Worm (Caenorhabditis elegans) whole organism, L4 larva: ENCODE data around the gene C09H10.9.
A peak's percentile ranks its signal among the peaks of the same experiment; 100 is the strongest.

ENCODE experiments used
- D1046.2 ChIP-seq: fragments of 200-800 bp; sonication (Bioruptor generic); IDR thresholded peaks from 2 replicates; pipeline ENCODE4 v1.3.6; 2022; ENCODE audit warnings: missing genetic modification characterization, missing compliant biosample characterization
- F10B5.3 ChIP-seq: sonication (generic microtip); optimal IDR thresholded peaks from 2 replicates; lab custom pipeline; 2016; ENCODE audit warnings: mild to moderate bottlenecking, missing genetic modification characterization, missing compliant biosample characterization
- F26F4.8 ChIP-seq: fragments of 200-800 bp; sonication (Bioruptor generic); conservative IDR thresholded peaks from 2 replicates; pipeline ENCODE4 v1.3.6; 2022; ENCODE audit warnings: missing genetic modification characterization, missing compliant biosample characterization
- F44E2.7 ChIP-seq: fragments of 200-800 bp; sonication (Bioruptor generic); IDR thresholded peaks from 2 replicates; pipeline ENCODE4 v2.1.2; 2022; ENCODE audit warnings: missing genetic modification characterization, missing compliant biosample characterization
- F49E8.2 ChIP-seq: sonication (generic microtip); optimal IDR thresholded peaks from 2 replicates; lab custom pipeline; 2016; ENCODE audit warnings: missing compliant biosample characterization, mild to moderate bottlenecking, missing genetic modification characterization, borderline replicate concordance
- T20F7.1 ChIP-seq: fragments of 200-800 bp; sonication (Bioruptor generic); optimal IDR thresholded peaks from 2 replicates; lab custom pipeline; 2018; ENCODE audit warnings: mild to moderate bottlenecking, missing genetic modification characterization, missing compliant biosample characterization
- T26A8.4 ChIP-seq: fragments of 200-800 bp; sonication (Bioruptor generic); IDR thresholded peaks from 2 replicates; pipeline ENCODE4 v1.3.6; 2022; ENCODE audit warnings: missing genetic modification characterization, missing compliant biosample characterization
- aha-1 ChIP-seq: fragments of 150-350 bp; peaks from one replicate; lab custom pipeline; 2014; ENCODE audit warnings: missing biosample characterization, missing genetic modification characterization
- ceh-20 ChIP-seq: fragments of 200-800 bp; sonication (Bioruptor generic); IDR thresholded peaks from 2 replicates; pipeline ENCODE4 v1.3.6; 2022; ENCODE audit warnings: missing genetic modification reagents, missing genetic modification characterization, missing compliant biosample characterization
- ceh-32 ChIP-seq: sonication (generic microtip); optimal IDR thresholded peaks from 2 replicates; lab custom pipeline; 2016; ENCODE audit warnings: mild to moderate bottlenecking, missing genetic modification characterization, missing compliant biosample characterization; ENCODE audit not compliant: poor library complexity
- ceh-44 ChIP-seq: fragments of 200-800 bp; sonication (Bioruptor generic); IDR thresholded peaks from 2 replicates; pipeline ENCODE4 v1.3.6; 2022; ENCODE audit warnings: missing genetic modification reagents, missing genetic modification characterization, missing compliant biosample characterization
- ceh-62 ChIP-seq: sonication (generic microtip); optimal IDR thresholded peaks from 2 replicates; lab custom pipeline; 2017; ENCODE audit warnings: missing biosample characterization, missing genetic modification characterization
- ctbp-1 ChIP-seq: fragments of 200-800 bp; sonication (Bioruptor generic); IDR thresholded peaks from 2 replicates; pipeline ENCODE4 v1.3.6; 2022; ENCODE audit warnings: missing genetic modification reagents, missing genetic modification characterization, missing compliant biosample characterization
- daf-12 ChIP-seq: fragments of 150-350 bp; optimal IDR thresholded peaks from 2 replicates; lab custom pipeline; 2014; ENCODE audit warnings: missing biosample characterization, missing genetic modification reagents, missing genetic modification characterization
- daf-16 ChIP-seq, 3 experiments: sonication (generic microtip); optimal IDR thresholded peaks; 2 replicates each; lab custom pipeline; 2016 to 2017; ENCODE audit warnings: missing genetic modification characterization in 3 of 3, missing genetic modification reagents in 3 of 3, mild to moderate bottlenecking in 2 of 3, missing compliant biosample characterization in 2 of 3, missing biosample characterization in 1 of 3, moderate library complexity in 1 of 3
- daf-8 ChIP-seq: fragments of 200-800 bp; sonication (Bioruptor generic); IDR thresholded peaks from 2 replicates; pipeline ENCODE4 v1.3.6; 2022; ENCODE audit warnings: missing genetic modification characterization, missing compliant biosample characterization
- dmd-6 ChIP-seq: fragments of 200-800 bp; sonication (Bioruptor generic); IDR thresholded peaks from 2 replicates; pipeline ENCODE4 v1.3.6; 2022; ENCODE audit warnings: missing genetic modification reagents, missing genetic modification characterization, missing compliant biosample characterization
- dpl-1 ChIP-seq: fragments of 150-350 bp; optimal IDR thresholded peaks from 2 replicates; lab custom pipeline; 2014; ENCODE audit warnings: missing biosample characterization, missing genetic modification reagents, missing genetic modification characterization
- fos-1 ChIP-seq: fragments of 150-350 bp; optimal IDR thresholded peaks from 2 replicates; lab custom pipeline; 2014; ENCODE audit warnings: missing biosample characterization, missing genetic modification characterization
- gei-8 ChIP-seq: fragments of 200-800 bp; sonication (Bioruptor generic); optimal IDR thresholded peaks from 2 replicates; lab custom pipeline; 2018; ENCODE audit warnings: mild to moderate bottlenecking, missing genetic modification characterization, missing compliant biosample characterization
- hlh-30 ChIP-seq: sonication (generic microtip); optimal IDR thresholded peaks from 2 replicates; lab custom pipeline; 2017; ENCODE audit warnings: antibody characterized with exemption, mild to moderate bottlenecking, missing genetic modification characterization, missing compliant biosample characterization; ENCODE audit not compliant: insufficient read depth
- jun-1 ChIP-seq: fragments of 150-350 bp; optimal IDR thresholded peaks from 2 replicates; lab custom pipeline; 2014; ENCODE audit warnings: missing biosample characterization, missing genetic modification reagents, missing genetic modification characterization
- lin-1 ChIP-seq: fragments of 200-800 bp; sonication (Bioruptor generic); IDR thresholded peaks from 2 replicates; pipeline ENCODE4 v1.3.6; 2022; ENCODE audit warnings: missing genetic modification reagents, missing genetic modification characterization, missing compliant biosample characterization
- lin-13 ChIP-seq: fragments of 150-350 bp; optimal IDR thresholded peaks from 2 replicates; lab custom pipeline; 2014; ENCODE audit warnings: missing biosample characterization, missing genetic modification reagents, missing genetic modification characterization
- lin-29 ChIP-seq: fragments of 200-800 bp; sonication (Bioruptor generic); IDR thresholded peaks from 2 replicates; pipeline ENCODE4 v1.3.6; 2022; ENCODE audit warnings: missing genetic modification reagents, missing genetic modification characterization, missing compliant biosample characterization
- lin-38 ChIP-seq: fragments of 200-800 bp; sonication (Bioruptor generic); IDR thresholded peaks from 2 replicates; pipeline ENCODE4 v1.3.6; 2022; ENCODE audit warnings: missing genetic modification reagents, missing genetic modification characterization, missing compliant biosample characterization
- madf-5 ChIP-seq, 2 experiments: fragments of 200-800 bp; sonication (Bioruptor generic); IDR thresholded peaks; 2 replicates each; pipeline ENCODE4 v1.3.6; 2022; ENCODE audit warnings: missing compliant biosample characterization in 2 of 2, missing genetic modification characterization in 2 of 2
- madf-9 ChIP-seq: fragments of 200-800 bp; sonication (Bioruptor generic); conservative IDR thresholded peaks from 2 replicates; pipeline ENCODE4 v1.3.6; 2022; ENCODE audit warnings: missing genetic modification reagents, missing genetic modification characterization, missing compliant biosample characterization
- mdl-1 ChIP-seq, 2 experiments: fragments of 150-350 bp in 1 of 2; sonication (generic microtip) in 1 of 2; optimal IDR thresholded peaks; 2 replicates each; lab custom pipeline; 2014 to 2017; ENCODE audit warnings: missing biosample characterization in 2 of 2, missing genetic modification characterization in 2 of 2
- mdt-29 ChIP-seq: fragments of 200-800 bp; sonication (Bioruptor generic); IDR thresholded peaks from 2 replicates; pipeline ENCODE4 v1.3.6; 2022; ENCODE audit warnings: missing genetic modification reagents, missing genetic modification characterization, missing compliant biosample characterization
- mes-2 ChIP-seq: sonication (generic microtip); optimal IDR thresholded peaks from 2 replicates; lab custom pipeline; 2016; ENCODE audit warnings: missing genotype, mild to moderate bottlenecking, missing genetic modification characterization, missing compliant biosample characterization; ENCODE audit not compliant: poor library complexity, severe bottlenecking
- mxl-3 ChIP-seq: fragments of 200-800 bp; sonication (Bioruptor generic); optimal IDR thresholded peaks from 2 replicates; lab custom pipeline; 2018; ENCODE audit warnings: mild to moderate bottlenecking, missing genetic modification characterization, missing compliant biosample characterization
- nhr-10 ChIP-seq: fragments of 150-350 bp; optimal IDR thresholded peaks from 2 replicates; lab custom pipeline; 2014; ENCODE audit warnings: missing biosample characterization, missing genetic modification characterization
- nhr-102 ChIP-seq: sonication (generic microtip); optimal IDR thresholded peaks from 2 replicates; lab custom pipeline; 2016; ENCODE audit warnings: mild to moderate bottlenecking, missing genetic modification characterization, moderate library complexity, missing compliant biosample characterization
- nhr-11 ChIP-seq: fragments of 150-350 bp; optimal IDR thresholded peaks from 2 replicates; lab custom pipeline; 2014; ENCODE audit warnings: missing biosample characterization, missing genetic modification characterization
- nhr-237 ChIP-seq: sonication (generic microtip); optimal IDR thresholded peaks from 2 replicates; lab custom pipeline; 2017; ENCODE audit warnings: missing biosample characterization, missing genetic modification characterization
- nhr-41 ChIP-seq: fragments of 200-800 bp; sonication (Bioruptor generic); IDR thresholded peaks from 2 replicates; pipeline ENCODE4 v1.3.6; 2022; ENCODE audit warnings: missing genetic modification reagents, missing genetic modification characterization, missing compliant biosample characterization
- skn-1 ChIP-seq: fragments of 150-350 bp; optimal IDR thresholded peaks from 2 replicates; lab custom pipeline; 2014; ENCODE audit warnings: missing biosample characterization, missing genetic modification characterization
- snpc-1.2 ChIP-seq: fragments of 200-800 bp; sonication (Bioruptor generic); IDR thresholded peaks from 2 replicates; pipeline ENCODE4 v1.3.6; 2022; ENCODE audit warnings: missing genetic modification reagents, missing genetic modification characterization, missing compliant biosample characterization
- tag-97 ChIP-seq: fragments of 200-800 bp; sonication (Bioruptor generic); IDR thresholded peaks from 2 replicates; pipeline ENCODE4 v1.3.6; 2022; ENCODE audit warnings: missing genetic modification characterization, missing compliant biosample characterization
- tra-1 ChIP-seq: fragments of 200-800 bp; sonication (Bioruptor generic); IDR thresholded peaks from 2 replicates; pipeline ENCODE4 v1.3.6; 2022; ENCODE audit warnings: missing genetic modification reagents, missing genetic modification characterization, missing compliant biosample characterization
- unc-62 ChIP-seq, 3 experiments: fragments of 150-350 bp in 1 of 3; sonication (generic microtip); optimal IDR thresholded peaks in 2 of 3; peaks in 1 of 3; 1 replicate in 1 of 3; 2 replicates in 2 of 3; lab custom pipeline; 2014 to 2017; ENCODE audit warnings: missing biosample characterization in 3 of 3, missing genetic modification characterization in 3 of 3, missing genetic modification reagents in 3 of 3, missing genotype in 1 of 3
- vab-7 ChIP-seq: fragments of 200-800 bp; sonication (Bioruptor generic); IDR thresholded peaks from 2 replicates; pipeline ENCODE4 v1.3.6; 2022; ENCODE audit warnings: missing genetic modification reagents, missing genetic modification characterization, missing compliant biosample characterization
- zip-11 ChIP-seq: fragments of 200-800 bp; sonication (Bioruptor generic); IDR thresholded peaks from 2 replicates; pipeline ENCODE4 v1.3.6; 2022; ENCODE audit warnings: missing genetic modification characterization, missing compliant biosample characterization
- zip-2 ChIP-seq: fragments of 150-350 bp; optimal IDR thresholded peaks from 2 replicates; lab custom pipeline; 2014; ENCODE audit warnings: missing biosample characterization, missing genetic modification characterization

C09H10.9 gene

DNA sequence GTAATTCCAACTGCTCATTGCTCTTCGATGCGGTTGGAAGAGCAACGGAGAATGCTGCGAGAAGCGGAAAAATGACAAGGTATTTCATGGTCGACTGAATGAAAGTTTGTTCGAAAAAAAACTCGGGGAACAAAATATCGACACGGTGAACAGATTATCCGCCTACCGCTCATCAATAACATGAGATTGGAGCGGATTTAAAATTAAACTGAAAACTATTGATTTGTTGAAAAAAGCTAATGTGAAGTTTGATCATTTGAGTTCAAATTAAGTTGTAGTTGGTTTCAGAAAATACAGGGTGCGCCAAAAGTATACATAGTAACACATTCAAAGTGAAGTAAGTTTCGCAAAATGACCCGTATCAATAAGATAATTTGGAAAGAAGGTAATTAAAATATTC, 35.9 kb downstream of the C09H10.9 start, which contains the start of gene F40F8.4:
Gene F40F8.4, minus strand, starts transcription at position 101 of the 400 bp plus-strand sequence.
- TF ChIP-seq F44E2.7 (no peak), lin-38 (GFP tag; lab: Robert Waterston, UW) (no peak)

DNA sequence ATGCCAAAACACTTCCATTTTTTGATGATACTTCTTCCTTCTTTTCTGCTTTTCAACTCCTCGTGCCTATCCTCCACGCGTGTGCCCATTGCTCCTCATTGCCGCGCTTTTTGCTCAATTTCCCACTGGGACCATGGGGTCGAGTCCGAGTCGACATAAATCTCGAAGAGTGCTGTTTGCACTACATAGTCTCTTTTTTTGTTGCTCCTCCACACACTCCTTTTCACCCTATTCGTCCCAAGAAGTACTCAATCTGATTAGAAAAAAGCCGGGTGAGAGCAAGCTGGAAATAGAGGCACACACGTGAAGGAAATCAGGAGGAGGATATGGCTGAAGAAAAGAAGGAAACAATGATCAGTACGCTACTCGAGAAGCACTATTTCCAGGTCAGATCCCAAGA, 38.3 kb downstream of the C09H10.9 start, which contains the start of gene arrd-6:
Gene arrd-6, plus strand, starts transcription at position 169 of the 400 bp plus-strand sequence.
- TF ChIP-seq F49E8.2 (tag; lab: Kevin White, UChicago) (no peak), jun-1 (no peak), madf-9 (GFP tag; lab: Robert Waterston, UW) (no peak), mxl-3 (no peak), tra-1 (GFP tag; lab: Robert Waterston, UW) (no peak), daf-12 (tag; lab: Kevin White, UChicago) (no peak), lin-1 (no peak), mdt-29 (GFP tag; lab: Robert Waterston, UW) (no peak), hlh-30 (tag; lab: Kevin White, UChicago) (peak; percentile 2), lin-29 (GFP tag; lab: Robert Waterston, UW) (no peak), unc-62 (GFP tag; optimal IDR thresholded peaks at IDR 0.05 in 1 of 2; lab: Kevin White, UChicago) (peak in 1 of 2 experiments; percentile 98), unc-62 (tag; optimal IDR thresholded peaks at IDR 0.05; lab: Kevin White, UChicago) (no peak), nhr-237 (no peak), F10B5.3 (tag; lab: Kevin White, UChicago) (no peak), daf-8 (GFP tag; lab: Robert Waterston, UW) (no peak), vab-7 (GFP tag; lab: Robert Waterston, UW) (0 out of 2 replicates have a peak, but pooled peaks have one; percentile 34), mdl-1 (tag; optimal IDR thresholded peaks at IDR 0.05; lab: Kevin White, UChicago) (peak in 1 of 2 experiments; percentile 11), ceh-32 (tag; lab: Kevin White, UChicago) (no peak), ceh-20 (GFP tag; lab: Robert Waterston, UW) (no peak), nhr-11 (no peak), dpl-1 (GFP tag; lab: Kevin White, UChicago) (no peak), ceh-44 (GFP tag; lab: Robert Waterston, UW) (no peak), madf-5 (GFP tag; IDR thresholded peaks at IDR 0.05; lab: Robert Waterston, UW) (no peak), tag-97 (GFP tag; lab: Robert Waterston, UW) (no peak), ceh-62 (tag; lab: Kevin White, UChicago) (no peak), aha-1 (peak; percentile 56)

DNA sequence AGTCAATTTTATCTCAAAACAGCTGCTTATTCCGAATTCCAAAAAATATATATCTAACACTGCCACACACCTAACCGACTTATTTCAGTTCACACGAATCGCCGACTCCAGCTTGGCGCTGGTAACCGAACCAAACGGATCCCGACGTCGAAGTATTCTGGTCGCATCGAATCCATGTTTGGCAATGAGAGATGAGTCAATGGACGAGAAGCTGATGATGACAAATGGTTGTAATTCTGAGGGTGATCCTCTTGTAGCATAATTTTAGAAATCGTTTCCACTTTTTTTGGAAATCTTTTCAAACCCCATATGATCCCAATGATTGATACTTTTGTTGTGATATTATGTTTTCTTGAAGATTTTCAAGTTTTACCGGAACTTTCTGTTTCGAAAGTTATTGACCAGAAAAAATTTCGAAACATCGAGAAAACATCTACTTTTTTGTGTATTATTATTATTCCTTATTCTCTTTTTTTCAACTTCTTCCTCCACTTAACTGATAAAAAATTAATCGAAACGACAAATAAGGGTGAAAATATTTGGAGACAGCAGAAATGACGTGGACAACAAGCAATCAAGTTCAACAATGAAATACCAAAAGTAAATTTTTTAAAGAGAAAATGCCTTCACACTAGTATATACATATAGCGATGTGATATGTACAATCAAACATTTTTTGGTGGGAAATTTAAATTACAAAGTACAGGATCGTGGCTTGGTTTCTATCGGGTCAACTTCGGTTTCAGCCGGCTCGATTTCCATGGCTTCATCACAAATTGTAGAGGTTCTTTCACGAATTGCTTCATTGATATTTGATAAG, 45.8 kb downstream of the C09H10.9 start:
- TF ChIP-seq daf-16 (GFP tag; optimal IDR thresholded peaks at IDR 0.05; lab: Kevin White, UChicago) (peak in 1 of 2 experiments; percentile 76), daf-16 (tag; optimal IDR thresholded peaks at IDR 0.05; lab: Kevin White, UChicago) (peak; percentile 63), zip-2 (tag; lab: Kevin White, UChicago) (peak; percentile 7), madf-9 (GFP tag; lab: Robert Waterston, UW) (peak; percentile 56; the same call in 1 of the 2 replicates), skn-1 (tag; lab: Kevin White, UChicago) (no peak), gei-8 (GFP tag; lab: Kevin White, UChicago) (peak; percentile 36), F26F4.8 (0 out of 2 replicates have a peak, but pooled peaks have one; percentile 40), snpc-1.2 (GFP tag; lab: Robert Waterston, UW) (0 out of 2 replicates have a peak, but pooled peaks have one; percentile 31), T20F7.1 (GFP tag; lab: Kevin White, UChicago) (peak; percentile 59), daf-8 (GFP tag; lab: Robert Waterston, UW) (0 out of 2 replicates have a peak, but pooled peaks have one; percentile 65), T26A8.4 (GFP tag; lab: Robert Waterston, UW) (peak; percentile 91), lin-13 (GFP tag; lab: Kevin White, UChicago) (no peak), mes-2 (tag; lab: Kevin White, UChicago) (peak; percentile 34), nhr-41 (GFP tag; lab: Robert Waterston, UW) (peak; percentile 57), aha-1 (peak; percentile 92), zip-11 (GFP tag; lab: Robert Waterston, UW) (no peak), tag-97 (GFP tag; lab: Robert Waterston, UW) (no peak), nhr-102 (tag; lab: Kevin White, UChicago) (peak; percentile 88), nhr-10 (peak; percentile 71), D1046.2 (GFP tag; lab: Robert Waterston, UW) (0 out of 2 replicates have a peak, but pooled peaks have one; percentile 28), dmd-6 (GFP tag; lab: Robert Waterston, UW) (peak; percentile 42), fos-1 (peak; percentile 17), ctbp-1 (GFP tag; lab: Robert Waterston, UW) (0 out of 2 replicates have a peak, but pooled peaks have one; percentile 10)
